Fruit fly (Drosophila melanogaster) Kc167 (cell line): ENCODE measurements around the gene CG14442.

Experiments used
- Myc ChIP-seq: fragments of >200 bp; optimal IDR thresholded peaks from 2 replicates; lab custom pipeline; 2017; ENCODE audit warnings: missing external identifiers
- Sin3A ChIP-seq: fragments of >200 bp; optimal IDR thresholded peaks from 2 replicates; lab custom pipeline; 2018; ENCODE audit warnings: missing external identifiers
- h ChIP-seq: fragments of >200 bp; optimal IDR thresholded peaks from 3 replicates; lab custom pipeline; 2018; ENCODE audit warnings: missing external identifiers
- insv ChIP-seq: fragments of >200 bp; optimal IDR thresholded peaks from 3 replicates; lab custom pipeline; 2018; ENCODE audit warnings: missing external identifiers
- psq ChIP-seq: fragments of >200 bp; optimal IDR thresholded peaks from 2 replicates; lab custom pipeline; 2017; ENCODE audit warnings: missing external identifiers
- ttk ChIP-seq: sonication (Bioruptor generic); optimal IDR thresholded peaks from 2 replicates; lab custom pipeline; 2017; ENCODE audit warnings: missing external identifiers

Gene CG14442

DNA sequence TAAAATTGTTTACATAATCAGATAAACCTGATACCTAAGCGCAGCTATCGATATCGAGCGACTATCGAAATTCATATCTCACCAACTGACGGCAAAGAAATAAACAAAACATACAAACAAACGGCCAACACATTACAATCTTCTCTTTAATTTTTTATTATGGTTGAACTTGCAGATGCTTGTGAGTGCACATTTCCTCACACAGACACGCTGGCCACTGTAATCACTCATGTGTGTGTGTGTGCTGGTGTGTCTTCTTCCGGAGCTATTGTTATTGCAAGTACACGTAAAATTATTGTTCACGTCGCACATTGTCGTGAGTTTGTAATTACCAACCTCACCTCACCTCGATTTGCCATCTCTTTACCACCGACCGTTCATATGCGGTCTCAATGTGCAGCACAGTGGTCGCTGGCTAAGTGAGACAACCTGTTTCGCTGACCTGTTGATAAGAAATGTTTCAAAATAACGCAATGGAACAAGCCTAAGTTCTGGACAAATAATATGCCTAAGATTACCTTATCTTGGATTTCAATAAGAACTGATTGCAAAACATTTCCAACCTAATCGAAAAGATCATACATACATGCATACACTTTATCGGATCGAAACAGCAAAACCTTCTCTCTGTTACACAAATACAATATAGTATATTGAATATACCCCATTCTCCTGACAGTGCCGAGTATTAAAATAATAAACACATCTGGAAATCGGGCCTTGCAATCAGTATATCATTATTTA, 10.4 kb upstream of the CG14442 start:
- TF ChIP-seq insv (lab: Kevin White, UChicago): no peak
- TF ChIP-seq ttk: no peak

DNA sequence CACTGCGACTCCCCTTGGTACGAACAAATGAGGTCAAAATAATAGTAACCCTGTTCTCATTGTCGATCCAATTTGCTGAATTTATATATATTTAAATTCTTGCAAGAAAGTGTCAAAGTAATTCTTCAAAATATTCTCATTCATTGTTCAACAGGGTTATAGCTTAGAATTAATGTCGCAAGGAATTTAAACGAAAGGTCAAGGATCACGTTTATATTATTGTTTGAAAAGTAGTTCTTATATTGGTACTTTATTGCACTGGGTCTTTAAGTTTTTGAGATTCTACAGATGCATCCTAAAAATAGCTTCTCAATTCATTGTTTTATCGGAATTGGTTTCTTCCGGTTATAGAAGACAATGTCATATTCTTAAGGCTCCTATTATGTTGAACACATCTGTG, 9.2 kb upstream of the CG14442 start:
- TF ChIP-seq Myc (lab: Kevin White, UChicago) (no peak), insv (lab: Kevin White, UChicago) (no peak), psq (no peak), h (no peak), ttk (no peak), Sin3A (no peak)

- TF ChIP-seq Myc (lab: Kevin White, UChicago) (no peak), h (no peak), ttk (no peak), psq (no peak), insv (lab: Kevin White, UChicago) (no peak), Sin3A (no peak)
Measured at dm6 chrX:6703237-6703636, 8.4 kb upstream of the CG14442 start.

dm6 chrX:6702591-6702990, 7.8 kb upstream of the CG14442 start:
- TF ChIP-seq psq (no peak), Myc (lab: Kevin White, UChicago) (no peak), ttk (no peak), insv (lab: Kevin White, UChicago) (no peak), h (no peak), Sin3A (no peak)

- TF ChIP-seq Sin3A: no peak
- TF ChIP-seq ttk: no peak
- no peak for TF ChIP-seq psq
- no peak for TF ChIP-seq insv (lab: Kevin White, UChicago)
- no peak for TF ChIP-seq h
Measured at dm6 chrX:6702028-6702433, 7.2 kb upstream of the CG14442 start.

dm6 chrX:6700990-6701530, 6.3 kb upstream of the CG14442 start:
- no peak for TF ChIP-seq h
- TF ChIP-seq insv (lab: Kevin White, UChicago): no peak
- TF ChIP-seq Myc (lab: Kevin White, UChicago): no peak
- TF ChIP-seq psq: no peak
- no peak for TF ChIP-seq ttk
- no peak for TF ChIP-seq Sin3A

DNA sequence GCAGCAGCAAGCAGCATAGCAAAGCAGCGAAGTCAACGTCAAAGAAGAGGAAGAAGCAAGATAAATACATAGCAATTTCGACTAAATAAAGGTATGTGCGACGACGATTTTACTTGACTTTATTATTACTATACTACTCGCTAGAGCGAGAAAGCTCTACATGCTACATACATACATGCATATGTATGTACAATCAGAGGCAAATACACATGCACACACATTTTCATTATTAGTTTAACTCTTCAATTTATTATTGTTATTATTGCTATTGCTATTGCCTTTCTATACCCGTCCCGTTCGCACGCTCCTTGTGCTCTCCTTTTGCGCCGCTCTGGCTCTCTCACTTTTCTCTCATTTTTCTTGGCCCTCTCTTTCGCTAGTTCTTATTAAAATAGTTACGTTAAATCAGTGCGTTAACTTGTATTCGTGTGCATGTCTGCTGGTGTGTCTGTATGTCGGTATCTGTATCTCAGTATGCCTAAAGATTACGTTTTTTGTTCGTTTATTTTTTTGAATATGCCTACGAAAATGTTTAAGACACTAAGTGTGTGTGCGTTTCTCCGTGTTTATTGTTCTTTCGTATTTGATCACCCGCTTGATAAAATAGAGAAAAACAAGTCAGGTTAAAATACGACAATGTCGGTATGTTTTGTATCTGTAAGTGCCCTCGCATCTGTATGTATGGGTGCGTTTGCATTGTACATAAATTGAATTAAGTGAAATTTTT, 5.6 kb upstream of the CG14442 start:
- TF ChIP-seq insv (lab: Kevin White, UChicago) (no peak), psq (no peak), Sin3A (no peak), Myc (lab: Kevin White, UChicago) (no peak), h (no peak), ttk (no peak)

DNA sequence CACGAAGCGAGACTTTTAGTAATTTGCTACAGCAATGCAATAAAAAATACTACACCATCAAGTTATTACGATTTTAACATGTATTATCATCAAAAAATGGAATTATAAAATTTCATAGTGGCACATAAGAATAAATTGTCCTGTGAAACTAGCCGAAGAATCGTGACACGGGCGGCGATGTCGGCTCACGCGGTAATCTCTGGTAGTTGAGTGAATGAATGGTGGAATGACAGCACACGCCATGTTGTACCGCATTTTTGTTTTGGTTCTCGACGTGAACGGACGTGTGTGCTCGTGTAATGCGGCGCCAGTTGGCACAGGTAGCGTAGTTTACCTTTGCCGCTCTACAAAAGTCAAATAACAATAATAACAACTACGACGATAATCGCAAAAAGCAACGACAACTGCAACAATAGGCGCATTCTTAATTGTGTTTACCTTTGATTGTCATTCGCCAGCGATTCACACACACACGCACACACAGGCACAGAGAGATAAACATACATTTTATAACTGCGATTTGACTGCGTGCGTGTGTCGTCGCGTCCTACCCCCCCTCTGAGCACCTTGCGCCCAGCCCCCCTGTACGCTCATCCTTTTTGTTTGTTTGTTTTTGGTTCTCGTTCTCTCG, 4.6 kb upstream of the CG14442 start, which contains the start of gene CG14441:
Gene CG14441, plus strand, starts transcription at position 254 of the 631 bp plus-strand sequence.
- no peak for TF ChIP-seq insv (lab: Kevin White, UChicago)
- TF ChIP-seq h: no peak
- no peak for TF ChIP-seq psq
- TF ChIP-seq Myc (lab: Kevin White, UChicago): no peak
- no peak for TF ChIP-seq Sin3A
- no peak for TF ChIP-seq ttk

DNA sequence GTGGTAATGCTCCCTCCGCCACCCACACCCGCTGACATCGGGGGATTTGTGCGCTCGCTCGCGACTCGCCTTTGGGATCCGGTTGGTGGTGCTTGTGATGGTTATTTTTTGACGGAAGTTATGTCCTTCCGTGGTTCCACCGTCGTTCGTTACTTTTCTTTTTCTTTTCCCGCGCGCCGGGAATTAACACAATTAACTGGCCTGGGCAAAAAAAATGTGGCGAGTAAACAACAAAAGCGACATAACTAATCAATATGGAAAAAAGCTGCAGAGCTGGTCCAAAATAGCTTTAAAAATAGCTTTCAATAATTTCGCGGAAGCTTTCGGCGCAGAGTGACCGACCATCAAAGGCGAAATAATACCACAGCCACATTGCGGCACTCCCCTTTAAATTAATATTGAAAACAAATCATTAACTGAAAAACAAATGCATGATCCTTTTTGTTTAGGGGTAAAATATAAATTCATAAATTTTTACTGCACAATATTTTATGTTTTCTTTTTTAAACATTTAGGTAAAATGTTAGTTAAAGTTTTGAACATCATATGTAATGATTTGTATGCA, 3.5 kb upstream of the CG14442 start, which contains the start of gene CG14440:
Gene CG14440, minus strand, starts transcription at position 320 of the 565 bp plus-strand sequence.
- TF ChIP-seq Myc (lab: Kevin White, UChicago) (no peak), psq (no peak), ttk (no peak), h (no peak), insv (lab: Kevin White, UChicago) (no peak)

dm6 chrX:6696467-6696866, 1.7 kb upstream of the CG14442 start:
- no peak for TF ChIP-seq h
- TF ChIP-seq ttk: no peak
- no peak for TF ChIP-seq Sin3A
- no peak for TF ChIP-seq insv (lab: Kevin White, UChicago)
- no peak for TF ChIP-seq Myc (lab: Kevin White, UChicago)
- no peak for TF ChIP-seq psq

- no peak for TF ChIP-seq Myc (lab: Kevin White, UChicago)
- no peak for TF ChIP-seq ttk
- TF ChIP-seq h: no peak
- no peak for TF ChIP-seq psq
- no peak for TF ChIP-seq insv (lab: Kevin White, UChicago)
- no peak for TF ChIP-seq Sin3A
Measured at dm6 chrX:6694105-6694788, 560 bp downstream of the CG14442 start.
